Fruit fly (Drosophila melanogaster) whole organism, prepupa: ENCODE data around the gene CG14840.

Experiments
- CG10631 ChIP-seq: fragments of 200-800 bp; sonication (Bioruptor generic); optimal IDR thresholded peaks from 2 replicates; lab custom pipeline; 2016; ENCODE audit warnings: missing biosample characterization, missing genetic modification characterization
- CG10669 ChIP-seq: fragments of 200-800 bp; sonication (Bioruptor generic); optimal IDR thresholded peaks from 3 replicates; lab custom pipeline; 2018; ENCODE audit warnings: missing biosample characterization, mild to moderate bottlenecking, missing genetic modification characterization, moderate library complexity
- CG11762 ChIP-seq: fragments of 200-800 bp; sonication (Bioruptor generic); optimal IDR thresholded peaks from 3 replicates; lab custom pipeline; 2016; ENCODE audit warnings: missing biosample characterization, missing genetic modification characterization; ENCODE audit not compliant: insufficient read depth
- CG11902 ChIP-seq: fragments of 200-800 bp; sonication (Bioruptor generic); optimal IDR thresholded peaks from 3 replicates; lab custom pipeline; 2016; ENCODE audit warnings: missing biosample characterization, missing genetic modification characterization
- CG15336 ChIP-seq: fragments of 200-800 bp; sonication (Bioruptor generic); IDR thresholded peaks from 2 replicates; pipeline ENCODE4 v1.3.6; 2022; ENCODE audit warnings: missing biosample characterization, missing genetic modification characterization
- CG16779 ChIP-seq: fragments of 200-800 bp; sonication (Bioruptor generic); optimal IDR thresholded peaks from 3 replicates; lab custom pipeline; 2017; ENCODE audit warnings: missing biosample characterization, mild to moderate bottlenecking, missing genetic modification characterization
- CG3032 ChIP-seq: fragments of 200-800 bp; optimal IDR thresholded peaks from 2 replicates; lab custom pipeline; 2019; ENCODE audit warnings: missing biosample characterization, mild to moderate bottlenecking, missing genetic modification characterization, moderate library complexity
- CG31627 ChIP-seq: fragments of 200-800 bp; sonication (Bioruptor generic); optimal IDR thresholded peaks from 3 replicates; lab custom pipeline; 2016; ENCODE audit warnings: missing biosample characterization, missing genetic modification characterization
- CG32006 ChIP-seq: fragments of 200-800 bp; sonication (Bioruptor generic); optimal IDR thresholded peaks from 3 replicates; lab custom pipeline; 2017; ENCODE audit warnings: missing biosample characterization, mild to moderate bottlenecking, missing genetic modification characterization
- CG34406 ChIP-seq: fragments of 200-800 bp; sonication (Bioruptor generic); optimal IDR thresholded peaks from 3 replicates; lab custom pipeline; 2016; ENCODE audit warnings: missing biosample characterization, missing genetic modification characterization
- CG3919 ChIP-seq: fragments of 200-800 bp; sonication (Bioruptor generic); optimal IDR thresholded peaks from 3 replicates; lab custom pipeline; 2016; ENCODE audit warnings: missing biosample characterization, missing genetic modification characterization
- CG4318 ChIP-seq: fragments of 200-800 bp; sonication (Bioruptor generic); optimal IDR thresholded peaks from 3 replicates; lab custom pipeline; 2017; ENCODE audit warnings: missing biosample characterization, mild to moderate bottlenecking, missing genetic modification characterization
- CG6163 ChIP-seq: fragments of 200-800 bp; sonication (Bioruptor generic); IDR thresholded peaks from 3 replicates; pipeline ENCODE4 v1.3.6; 2022; ENCODE audit warnings: missing biosample characterization, missing genetic modification characterization
- CG6792 ChIP-seq: fragments of 200-800 bp; sonication (Bioruptor generic); optimal IDR thresholded peaks from 3 replicates; lab custom pipeline; 2016; ENCODE audit warnings: missing biosample characterization, missing genetic modification characterization
- CG6808 ChIP-seq: fragments of 200-800 bp; sonication (Bioruptor generic); optimal IDR thresholded peaks from 3 replicates; lab custom pipeline; 2017; ENCODE audit warnings: missing biosample characterization, missing genetic modification characterization, mild to moderate bottlenecking, moderate library complexity, missing genetic modification reagents
- CG6854 ChIP-seq: fragments of 200-800 bp; sonication (Bioruptor generic); optimal IDR thresholded peaks from 2 replicates; lab custom pipeline; 2017; ENCODE audit warnings: missing biosample characterization, mild to moderate bottlenecking, missing genetic modification characterization
- CG7368 ChIP-seq: fragments of 200-800 bp; sonication (Bioruptor generic); optimal IDR thresholded peaks from 3 replicates; lab custom pipeline; 2016; ENCODE audit warnings: missing biosample characterization, missing genetic modification characterization
- CG8319 ChIP-seq: fragments of 200-800 bp; sonication (Bioruptor generic); optimal IDR thresholded peaks from 3 replicates; lab custom pipeline; 2016; ENCODE audit warnings: missing biosample characterization, missing genetic modification characterization
- CG8632 ChIP-seq: fragments of 200-800 bp; sonication (Bioruptor generic); optimal IDR thresholded peaks from 3 replicates; lab custom pipeline; 2016; ENCODE audit warnings: missing biosample characterization, missing genetic modification characterization
- Eip75B ChIP-seq: fragments of 200-800 bp; sonication (Bioruptor generic); optimal IDR thresholded peaks from 3 replicates; lab custom pipeline; 2016; ENCODE audit warnings: missing biosample characterization, missing genetic modification characterization
- Eip78C ChIP-seq: fragments of 200-800 bp; sonication (Bioruptor generic); peaks from one replicate; lab custom pipeline; 2016; ENCODE audit warnings: missing biosample characterization, missing genetic modification characterization
- Eip93F ChIP-seq: fragments of 200-800 bp; sonication (Bioruptor generic); optimal IDR thresholded peaks from 2 replicates; lab custom pipeline; 2016; ENCODE audit warnings: missing biosample characterization, mild to moderate bottlenecking, missing genetic modification characterization
- Ets96B ChIP-seq: fragments of 200-800 bp; optimal IDR thresholded peaks from 2 replicates; lab custom pipeline; 2019; ENCODE audit warnings: missing biosample characterization, mild to moderate bottlenecking, missing genetic modification characterization, moderate library complexity
- Gug ChIP-seq: fragments of 200-800 bp; sonication (Bioruptor generic); IDR thresholded peaks from 2 replicates; pipeline ENCODE4 v1.3.6; 2022; ENCODE audit warnings: missing biosample characterization, missing genetic modification characterization
- Hr38 ChIP-seq: sonication (Bioruptor generic); optimal IDR thresholded peaks from 2 replicates; lab custom pipeline; 2016; ENCODE audit warnings: missing biosample characterization, missing genetic modification characterization
- Hr39 ChIP-seq: fragments of 200-800 bp; sonication (Bioruptor generic); optimal IDR thresholded peaks from 2 replicates; lab custom pipeline; 2016; ENCODE audit warnings: missing biosample characterization, missing genetic modification characterization
- Hr4 ChIP-seq: fragments of 200-800 bp; sonication (Bioruptor generic); optimal IDR thresholded peaks from 3 replicates; lab custom pipeline; 2016; ENCODE audit warnings: missing biosample characterization, missing genetic modification characterization
- Lpt ChIP-seq: fragments of 200-800 bp; sonication (Bioruptor generic); optimal IDR thresholded peaks from 3 replicates; lab custom pipeline; 2016; ENCODE audit warnings: missing biosample characterization, missing genetic modification characterization
- Met ChIP-seq: fragments of 200-800 bp; sonication (Bioruptor generic); optimal IDR thresholded peaks from 3 replicates; lab custom pipeline; 2016; ENCODE audit warnings: missing biosample characterization, missing genetic modification characterization
- Smox ChIP-seq: fragments of 200-800 bp; sonication (Bioruptor generic); optimal IDR thresholded peaks from 3 replicates; lab custom pipeline; 2016; ENCODE audit warnings: missing biosample characterization, missing genetic modification characterization
- Sox14 ChIP-seq: fragments of 200-800 bp; sonication (Bioruptor generic); optimal IDR thresholded peaks from 3 replicates; lab custom pipeline; 2016; ENCODE audit warnings: missing biosample characterization, missing genetic modification characterization
- Sox15 ChIP-seq: fragments of 200-800 bp; sonication (Bioruptor generic); optimal IDR thresholded peaks from 3 replicates; lab custom pipeline; 2016; ENCODE audit warnings: missing biosample characterization, missing genetic modification characterization
- achi ChIP-seq: fragments of 200-800 bp; sonication (Bioruptor generic); optimal IDR thresholded peaks from 3 replicates; lab custom pipeline; 2016; ENCODE audit warnings: missing biosample characterization, missing genetic modification characterization
- acj6 ChIP-seq: fragments of 200-800 bp; sonication (Bioruptor generic); optimal IDR thresholded peaks from 3 replicates; lab custom pipeline; 2016; ENCODE audit warnings: missing biosample characterization, missing genetic modification characterization
- cyc ChIP-seq: fragments of 200-800 bp; sonication (Bioruptor generic); optimal IDR thresholded peaks from 3 replicates; lab custom pipeline; 2016; ENCODE audit warnings: missing biosample characterization, missing genetic modification characterization
- dsx ChIP-seq: fragments of 200-800 bp; optimal IDR thresholded peaks from 3 replicates; lab custom pipeline; 2019; ENCODE audit warnings: missing biosample characterization, mild to moderate bottlenecking, missing genetic modification characterization, moderate library complexity; ENCODE audit not compliant: poor library complexity, severe bottlenecking
- eg ChIP-seq: fragments of 200-800 bp; sonication (Bioruptor generic); IDR thresholded peaks from 3 replicates; pipeline ENCODE4 v1.3.6; 2022; ENCODE audit warnings: missing biosample characterization, missing genetic modification characterization
- esn ChIP-seq: fragments of 200-800 bp; sonication (Bioruptor generic); optimal IDR thresholded peaks from 2 replicates; lab custom pipeline; 2016; ENCODE audit warnings: missing biosample characterization, mild to moderate bottlenecking, missing genetic modification characterization, moderate library complexity
- fd59A ChIP-seq: fragments of 200-800 bp; sonication (Bioruptor generic); optimal IDR thresholded peaks from 2 replicates; lab custom pipeline; 2017; ENCODE audit warnings: missing biosample characterization, mild to moderate bottlenecking, missing genetic modification characterization, missing genetic modification reagents
- fd85E ChIP-seq: fragments of 200-800 bp; sonication (Bioruptor generic); optimal IDR thresholded peaks from 3 replicates; lab custom pipeline; 2016; ENCODE audit warnings: missing biosample characterization, missing genetic modification characterization
- net ChIP-seq: fragments of 200-800 bp; sonication (Bioruptor generic); optimal IDR thresholded peaks from 3 replicates; lab custom pipeline; 2016; ENCODE audit warnings: missing biosample characterization, missing genetic modification characterization
- pdm3 ChIP-seq: fragments of 200-800 bp; sonication (Bioruptor generic); optimal IDR thresholded peaks from 3 replicates; lab custom pipeline; 2016; ENCODE audit warnings: missing biosample characterization, missing genetic modification characterization
- ss ChIP-seq, 2 experiments: fragments of 200-800 bp; sonication (Bioruptor generic); optimal IDR thresholded peaks; 2 replicates in 1 of 2; 3 replicates in 1 of 2; lab custom pipeline; 2017 to 2018; ENCODE audit warnings: mild to moderate bottlenecking in 2 of 2, missing biosample characterization in 2 of 2, missing genetic modification characterization in 2 of 2, moderate library complexity in 1 of 2
- topi ChIP-seq: fragments of 200-800 bp; sonication (Bioruptor generic); optimal IDR thresholded peaks from 3 replicates; lab custom pipeline; 2016; ENCODE audit warnings: missing biosample characterization, missing genetic modification characterization
- vri ChIP-seq: fragments of 200-800 bp; sonication (Bioruptor generic); optimal IDR thresholded peaks from 3 replicates; lab custom pipeline; 2016; ENCODE audit warnings: missing biosample characterization, mild to moderate bottlenecking, missing genetic modification characterization

CG14840 gene

dm6 chr3R:14289958-14290835 is 29.2 kb upstream of the CG14840 start (continued):
- TF ChIP-seq achi (GFP tag; lab: Kevin White, UChicago) (peak; percentile 45), esn (GFP tag; lab: Kevin White, UChicago) (peak; percentile 65), net (peak; percentile 39), cyc (GFP tag; lab: Kevin White, UChicago) (peak; percentile 7), CG31627 (GFP tag; lab: Kevin White, UChicago) (peak; percentile 40), CG11902 (peak; percentile 31), Gug (GFP tag; lab: Robert Waterston, UW) (peak; percentile 33; the same call in 1 of the 2 replicates), CG8319 (GFP tag; lab: Kevin White, UChicago) (no peak), CG3919 (GFP tag; lab: Kevin White, UChicago) (peak; percentile 48), acj6 (GFP tag; lab: Kevin White, UChicago) (peak; percentile 56), CG6854 (GFP tag; lab: Kevin White, UChicago) (no peak), CG6163 (peak; percentile 55), Eip78C (peak; percentile 90), Ets96B (tag; lab: Kevin White, UChicago) (peak; percentile 57), Eip93F (GFP tag; lab: Kevin White, UChicago) (peak; percentile 64), Eip75B (GFP tag; lab: Kevin White, UChicago) (peak; percentile 28), Sox14 (GFP tag; lab: Kevin White, UChicago) (peak; percentile 39), CG32006 (GFP tag; lab: Kevin White, UChicago) (peak; percentile 81)

dm6 chr3R:14288669-14289383 is 27.8 kb upstream of the CG14840 start, which contains the start of gene red:
Gene red, plus strand, starts transcription at chr3R:14289071.
- TF ChIP-seq achi (GFP tag; lab: Kevin White, UChicago) (peak; percentile 34), topi (no peak), fd85E (GFP tag; lab: Kevin White, UChicago) (no peak), esn (GFP tag; lab: Kevin White, UChicago) (peak; percentile 23), fd59A (GFP tag; lab: Kevin White, UChicago) (no peak), CG16779 (tag; lab: Kevin White, UChicago) (no peak), CG11902 (no peak), CG8632 (no peak), vri (peak; percentile 66), CG7368 (no peak), CG3032 (no peak), CG6792 (GFP tag; lab: Kevin White, UChicago) (no peak), net (peak; percentile 3), CG10669 (GFP tag; lab: Kevin White, UChicago) (no peak), Hr38 (GFP tag; lab: Kevin White, UChicago) (no peak), Met (GFP tag; lab: Kevin White, UChicago) (peak; percentile 9), Lpt (GFP tag; lab: Kevin White, UChicago) (peak; percentile 28), Hr4 (GFP tag; lab: Kevin White, UChicago) (peak; percentile 69), Eip75B (GFP tag; lab: Kevin White, UChicago) (peak; percentile 20), acj6 (GFP tag; lab: Kevin White, UChicago) (peak; percentile 44), CG6808 (GFP tag; lab: Kevin White, UChicago) (peak; percentile 0), CG31627 (GFP tag; lab: Kevin White, UChicago) (no peak), CG4318 (peak; percentile 16), CG15336 (peak; percentile 65), Sox14 (GFP tag; lab: Kevin White, UChicago) (no peak), Eip93F (GFP tag; lab: Kevin White, UChicago) (no peak), CG10631 (GFP tag; lab: Kevin White, UChicago) (peak; percentile 35), CG11762 (GFP tag; lab: Kevin White, UChicago) (no peak), Smox (no peak), Sox15 (GFP tag; lab: Kevin White, UChicago) (no peak), CG34406 (GFP tag; lab: Kevin White, UChicago) (no peak), Gug (GFP tag; lab: Robert Waterston, UW) (peak; percentile 31; the same call in 1 of the 2 replicates), CG6163 (peak; percentile 54; the same call in 2 of the 3 replicates), eg (GFP tag; lab: Robert Waterston, UW) (peak; percentile 66), Hr39 (GFP tag; lab: Kevin White, UChicago) (no peak), dsx (GFP tag; lab: Kevin White, UChicago) (peak; percentile 43), ss (GFP tag; optimal IDR thresholded peaks at IDR 0.05; lab: Kevin White, UChicago) (peak; percentile 41 to 58), pdm3 (peak; percentile 10)
